Worm (Caenorhabditis elegans): ENCODE results near the gene ZK353.9.

DNA sequence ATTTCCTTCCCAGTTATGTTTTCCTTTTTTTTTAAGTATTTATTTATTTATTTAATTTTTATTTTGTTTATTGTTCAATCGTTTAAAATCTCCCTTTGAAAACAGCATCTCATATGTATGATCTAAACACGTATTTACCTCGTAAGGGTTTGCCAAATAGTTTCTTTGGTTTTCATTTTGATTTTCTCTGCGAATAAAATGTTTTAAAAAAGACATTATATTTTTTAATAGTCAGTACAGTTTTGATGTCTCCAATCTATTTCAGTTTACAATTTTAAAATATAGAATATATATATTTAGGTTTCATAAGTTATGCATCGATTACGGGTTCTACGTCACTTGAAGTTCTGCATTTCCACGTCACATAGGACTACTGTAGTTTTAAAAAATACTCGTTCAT lies 28.7 kb upstream of the ZK353.9 start, which contains the start of gene R05D3.12:
- no peak for TF ChIP-seq gmeb-2 (tag; optimal IDR thresholded peaks at IDR 0.05)
- no peak for TF ChIP-seq pha-4 (tag; optimal IDR thresholded peaks at IDR 0.05)
- TF ChIP-seq zip-5 (tag; optimal IDR thresholded peaks at IDR 0.05): no peak
- TF ChIP-seq ref-2 (tag; optimal IDR thresholded peaks at IDR 0.05): no peak
